ENCODE assay signal across 1 fruit fly cellular context in the genomic region with DNA sequence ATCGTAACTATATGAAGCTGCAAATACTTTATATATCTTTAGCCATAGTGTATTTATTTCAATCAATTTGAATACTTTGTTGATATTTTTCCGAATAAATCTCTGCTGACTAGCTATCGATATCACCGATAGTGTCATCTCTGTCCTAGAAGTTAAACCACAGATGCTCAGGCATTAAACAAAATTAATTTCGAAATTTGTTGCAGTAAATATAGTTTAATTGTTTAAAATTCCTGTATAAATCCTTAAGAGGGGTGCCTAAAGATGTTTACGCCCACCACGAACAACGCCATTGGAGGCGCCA.
TF ChIP-seq lines count a peak whose summit lies in the region.

A gene (plus strand): TSS at position 126 of the 304 bp plus-strand sequence.

TF ChIP-seq in whole organism, embryonic, 481 proteins besides CTCF, POLR2A, EP300 and RAD21 (continued from another document and continues in another):
- TF ChIP-seq CG1602 (GFP tag; optimal IDR thresholded peaks at IDR 0.05; lab: Kevin White, UChicago) (no peak), HmgD (GFP tag; optimal IDR thresholded peaks at IDR 0.05; lab: Kevin White, UChicago) (no peak), tll (GFP tag; optimal IDR thresholded peaks at IDR 0.05; lab: Kevin White, UChicago) (peak in 1 of 2 experiments; percentile 9), Camta (GFP tag; optimal IDR thresholded peaks at IDR 0.05; lab: Kevin White, UChicago) (no peak), sr (GFP tag; IDR thresholded peaks at IDR 0.05; lab: Robert Waterston, UW) (no peak), Lim3 (GFP tag; IDR thresholded peaks at IDR 0.05; lab: Robert Waterston, UW) (no peak), ftz-f1 (GFP tag; optimal IDR thresholded peaks at IDR 0.05; lab: Kevin White, UChicago) (no peak), ERR (GFP tag; optimal IDR thresholded peaks at IDR 0.05; lab: Kevin White, UChicago) (no peak), NK7.1 (GFP tag; optimal IDR thresholded peaks at IDR 0.05; lab: Kevin White, UChicago) (no peak), hth (optimal IDR thresholded peaks at IDR 0.05; lab: Kevin White, UChicago) (no peak), CG7786 (GFP tag; optimal IDR thresholded peaks at IDR 0.05; lab: Kevin White, UChicago) (no peak), CG1024 (GFP tag; IDR thresholded peaks at IDR 0.05; lab: Robert Waterston, UW) (no peak), BEAF-32 (GFP tag; optimal IDR thresholded peaks at IDR 0.05; lab: Kevin White, UChicago) (peak; percentile 69), CG3995 (GFP tag; optimal IDR thresholded peaks at IDR 0.05; lab: Kevin White, UChicago) (no peak), CG16779 (GFP tag; IDR thresholded peaks at IDR 0.05; lab: Robert Waterston, UW) (no peak), cg (GFP tag; optimal IDR thresholded peaks at IDR 0.05; lab: Kevin White, UChicago) (no peak), salm (tag; optimal IDR thresholded peaks at IDR 0.05; lab: Kevin White, UChicago) (no peak), CG1832 (GFP tag; optimal IDR thresholded peaks at IDR 0.05; lab: Kevin White, UChicago) (no peak), Aef1 (GFP tag; IDR thresholded peaks at IDR 0.05; lab: Robert Waterston, UW) (no peak), chinmo (GFP tag; IDR thresholded peaks at IDR 0.05; lab: Robert Waterston, UW; ENCODE audit: partially characterized antibody) (no peak), NFAT (GFP tag; IDR thresholded peaks at IDR 0.05; lab: Robert Waterston, UW) (peak; percentile 42; the same call in 1 of the 2 replicates), org-1 (GFP tag; optimal IDR thresholded peaks at IDR 0.05; lab: Kevin White, UChicago) (no peak), CG3407 (GFP tag; optimal IDR thresholded peaks at IDR 0.05; lab: Kevin White, UChicago) (no peak), stc (GFP tag; IDR thresholded peaks at IDR 0.05; lab: Robert Waterston, UW) (no peak), ham (GFP tag; IDR thresholded peaks at IDR 0.05; lab: Robert Waterston, UW) (no peak), CG6175 (GFP tag; IDR thresholded peaks at IDR 0.05; lab: Robert Waterston, UW) (no peak), CG8924 (tag; optimal IDR thresholded peaks at IDR 0.05; lab: Kevin White, UChicago) (no peak), CG30431 (GFP tag; optimal IDR thresholded peaks at IDR 0.05; lab: Kevin White, UChicago) (no peak), CG15696 (tag; optimal IDR thresholded peaks at IDR 0.05; lab: Kevin White, UChicago) (no peak), sug (tag; optimal IDR thresholded peaks at IDR 0.05; lab: Kevin White, UChicago) (no peak), yki (optimal IDR thresholded peaks at IDR 0.05; lab: Kevin White, UChicago) (no peak), Ets65A (GFP tag; lab: Kevin White, UChicago) (peak; percentile 41), mirr (GFP tag; optimal IDR thresholded peaks at IDR 0.05; lab: Kevin White, UChicago) (no peak), CG6854 (GFP tag; optimal IDR thresholded peaks at IDR 0.05; lab: Kevin White, UChicago) (no peak), CG32532 (GFP tag; IDR thresholded peaks at IDR 0.05; lab: Robert Waterston, UW) (peak; percentile 40), hbn (GFP tag; IDR thresholded peaks at IDR 0.05; lab: Robert Waterston, UW; ENCODE audit: partially characterized antibody) (peak; percentile 77), CG15479 (GFP tag; optimal IDR thresholded peaks at IDR 0.05; lab: Kevin White, UChicago) (no peak), amos (GFP tag; IDR thresholded peaks at IDR 0.05; lab: Robert Waterston, UW; ENCODE audit: partially characterized antibody) (peak; percentile 83), disco-r (GFP tag; optimal IDR thresholded peaks at IDR 0.05; lab: Kevin White, UChicago) (no peak), Doc2 (GFP tag; IDR thresholded peaks at IDR 0.05; lab: Robert Waterston, UW) (no peak), vfl (GFP tag; optimal IDR thresholded peaks at IDR 0.05; lab: Kevin White, UChicago) (no peak), bigmax (GFP tag; optimal IDR thresholded peaks at IDR 0.05; lab: Kevin White, UChicago) (no peak), Oaz (GFP tag; IDR thresholded peaks at IDR 0.05; lab: Robert Waterston, UW) (no peak), nau (GFP tag; optimal IDR thresholded peaks at IDR 0.05; lab: Kevin White, UChicago) (no peak), CG12391 (tag; optimal IDR thresholded peaks at IDR 0.05; lab: Kevin White, UChicago) (no peak), shn (GFP tag; optimal IDR thresholded peaks at IDR 0.05; lab: Kevin White, UChicago) (no peak), CG2129 (GFP tag; IDR thresholded peaks at IDR 0.05; lab: Robert Waterston, UW; ENCODE audit: partially characterized antibody) (peak; percentile 60), vnd (GFP tag; IDR thresholded peaks at IDR 0.05; lab: Robert Waterston, UW; ENCODE audit: partially characterized antibody) (peak; percentile 76), CG3847 (GFP tag; IDR thresholded peaks at IDR 0.05; lab: Robert Waterston, UW) (no peak), fd3F (GFP tag; optimal IDR thresholded peaks at IDR 0.05; lab: Kevin White, UChicago) (no peak), chm (GFP tag; IDR thresholded peaks at IDR 0.05; lab: Robert Waterston, UW) (no peak), odd (GFP tag; optimal IDR thresholded peaks at IDR 0.05; lab: Kevin White, UChicago) (no peak), Lpt (GFP tag; optimal IDR thresholded peaks at IDR 0.05; lab: Kevin White, UChicago) (no peak), pfk (GFP tag; optimal IDR thresholded peaks at IDR 0.05; lab: Kevin White, UChicago) (no peak), luna (GFP tag; optimal IDR thresholded peaks at IDR 0.05; lab: Kevin White, UChicago) (no peak), CG1792 (GFP tag; optimal IDR thresholded peaks at IDR 0.05; lab: Kevin White, UChicago) (no peak), Spps (tag; optimal IDR thresholded peaks at IDR 0.05; lab: Kevin White, UChicago) (no peak), Dek (tag; optimal IDR thresholded peaks at IDR 0.05; lab: Kevin White, UChicago) (no peak), ken (GFP tag; IDR thresholded peaks at IDR 0.05; lab: Robert Waterston, UW) (no peak), otp (GFP tag; IDR thresholded peaks at IDR 0.05; lab: Robert Waterston, UW) (no peak), tx (GFP tag; optimal IDR thresholded peaks at IDR 0.05; lab: Kevin White, UChicago) (no peak), NC2α (GFP tag; optimal IDR thresholded peaks at IDR 0.05; lab: Kevin White, UChicago) (no peak), Hey (tag; optimal IDR thresholded peaks at IDR 0.05; lab: Kevin White, UChicago) (no peak), CG43689 (GFP tag; IDR thresholded peaks at IDR 0.05; lab: Robert Waterston, UW) (no peak), CG34224 (GFP tag; IDR thresholded peaks at IDR 0.05; lab: Robert Waterston, UW; ENCODE audit: partially characterized antibody) (peak; percentile 81), kay (GFP tag; optimal IDR thresholded peaks at IDR 0.05; lab: Kevin White, UChicago) (no peak), slbo (GFP tag; IDR thresholded peaks at IDR 0.05; lab: Robert Waterston, UW) (peak; percentile 58; the same call in 1 of the 2 replicates), scrt (GFP tag; optimal IDR thresholded peaks at IDR 0.05; lab: Kevin White, UChicago) (no peak), gem (tag; optimal IDR thresholded peaks at IDR 0.05; lab: Kevin White, UChicago) (no peak), CG12299 (tag; optimal IDR thresholded peaks at IDR 0.05; lab: Kevin White, UChicago) (no peak), BtbVII (GFP tag; optimal IDR thresholded peaks at IDR 0.05; lab: Kevin White, UChicago) (no peak), eyg (GFP tag; optimal IDR thresholded peaks at IDR 0.05; lab: Kevin White, UChicago) (no peak), CG16815 (GFP tag; optimal IDR thresholded peaks at IDR 0.05; lab: Kevin White, UChicago) (no peak), CG10366 (GFP tag; IDR thresholded peaks at IDR 0.05; lab: Robert Waterston, UW) (no peak), Kr (GFP tag; optimal IDR thresholded peaks at IDR 0.05; lab: Kevin White, UChicago) (no peak), CkIIα-i1 (GFP tag; IDR thresholded peaks at IDR 0.05; lab: Robert Waterston, UW) (no peak), ssp (GFP tag; IDR thresholded peaks at IDR 0.05; lab: Robert Waterston, UW) (no peak), Jarid2 (GFP tag; optimal IDR thresholded peaks at IDR 0.05; lab: Kevin White, UChicago) (no peak), CG4328 (GFP tag; optimal IDR thresholded peaks at IDR 0.05; lab: Kevin White, UChicago) (no peak), bab2 (GFP tag; optimal IDR thresholded peaks at IDR 0.05; lab: Kevin White, UChicago) (no peak), dan (GFP tag; IDR thresholded peaks at IDR 0.05; lab: Robert Waterston, UW) (no peak), CG31388 (GFP tag; optimal IDR thresholded peaks at IDR 0.05; lab: Kevin White, UChicago) (no peak), CG12155 (GFP tag; optimal IDR thresholded peaks at IDR 0.05; lab: Kevin White, UChicago) (no peak), crc (GFP tag; optimal IDR thresholded peaks at IDR 0.05; lab: Kevin White, UChicago) (no peak), gt (GFP tag; IDR thresholded peaks at IDR 0.05; lab: Robert Waterston, UW) (no peak), sc (optimal IDR thresholded peaks at IDR 0.05; lab: Kevin White, UChicago) (no peak), sc (GFP tag; optimal IDR thresholded peaks at IDR 0.05; lab: Kevin White, UChicago) (no peak), cas (GFP tag; IDR thresholded peaks at IDR 0.05; lab: Robert Waterston, UW) (no peak), MESR4 (GFP tag; optimal IDR thresholded peaks at IDR 0.05; lab: Kevin White, UChicago) (no peak), mld (GFP tag; IDR thresholded peaks at IDR 0.05; lab: Robert Waterston, UW; ENCODE audit: partially characterized antibody) (peak; percentile 56; the same call in 1 of the 3 replicates), Dip2 (GFP tag; IDR thresholded peaks at IDR 0.05; lab: Robert Waterston, UW) (no peak), CG6765 (GFP tag; optimal IDR thresholded peaks at IDR 0.05; lab: Kevin White, UChicago) (no peak), Neu2 (GFP tag; optimal IDR thresholded peaks at IDR 0.05; lab: Kevin White, UChicago; ENCODE audit: borderline replicate concordance) (no peak), dati (GFP tag; IDR thresholded peaks at IDR 0.05; lab: Robert Waterston, UW) (no peak), vvl (GFP tag; IDR thresholded peaks at IDR 0.05; lab: Robert Waterston, UW) (peak; percentile 48; the same call in 1 of the 2 replicates), sens (GFP tag; lab: Kevin White, UChicago) (peak; percentile 87), CG1233 (GFP tag; optimal IDR thresholded peaks at IDR 0.05; lab: Kevin White, UChicago) (no peak), nerfin-2 (GFP tag; IDR thresholded peaks at IDR 0.05; lab: Robert Waterston, UW; ENCODE audit: partially characterized antibody) (peak; percentile 55), CG6683 (GFP tag; optimal IDR thresholded peaks at IDR 0.05; lab: Kevin White, UChicago) (no peak), CG8089 (GFP tag; optimal IDR thresholded peaks at IDR 0.05; lab: Kevin White, UChicago) (no peak), fd96Cb (tag; optimal IDR thresholded peaks at IDR 0.05; lab: Kevin White, UChicago) (no peak), CG4282 (GFP tag; optimal IDR thresholded peaks at IDR 0.05; lab: Kevin White, UChicago) (no peak), tap (tag; optimal IDR thresholded peaks at IDR 0.05; lab: Kevin White, UChicago) (no peak), CG8944 (GFP tag; optimal IDR thresholded peaks at IDR 0.05; lab: Kevin White, UChicago) (no peak), CG42726 (GFP tag; IDR thresholded peaks at IDR 0.05; lab: Robert Waterston, UW; ENCODE audit: partially characterized antibody) (no peak), sob (GFP tag; IDR thresholded peaks at IDR 0.05; lab: Robert Waterston, UW) (no peak; the same call in 1 of the 2 replicates), Fer3 (tag; optimal IDR thresholded peaks at IDR 0.05; lab: Kevin White, UChicago) (no peak), CG10321 (GFP tag; IDR thresholded peaks at IDR 0.05; lab: Robert Waterston, UW) (no peak), zfh2 (GFP tag; optimal IDR thresholded peaks at IDR 0.05; lab: Kevin White, UChicago) (peak; percentile 8), CG4820 (GFP tag; optimal IDR thresholded peaks at IDR 0.05; lab: Kevin White, UChicago) (no peak), gcm2 (GFP tag; optimal IDR thresholded peaks at IDR 0.05; lab: Kevin White, UChicago) (no peak), az2 (GFP tag; optimal IDR thresholded peaks at IDR 0.05; lab: Kevin White, UChicago) (no peak), Side (GFP tag; optimal IDR thresholded peaks at IDR 0.05; lab: Kevin White, UChicago) (no peak), peb (GFP tag; IDR thresholded peaks at IDR 0.05; lab: Robert Waterston, UW) (no peak), CG3065 (GFP tag; optimal IDR thresholded peaks at IDR 0.05; lab: Kevin White, UChicago) (no peak), Bgb (GFP tag; IDR thresholded peaks at IDR 0.05; lab: Robert Waterston, UW; ENCODE audit: partially characterized antibody) (peak; percentile 79), grau (tag; optimal IDR thresholded peaks at IDR 0.05; lab: Kevin White, UChicago) (no peak), twi (tag; optimal IDR thresholded peaks at IDR 0.05; lab: Kevin White, UChicago) (no peak), CG9876 (GFP tag; optimal IDR thresholded peaks at IDR 0.05; lab: Kevin White, UChicago) (no peak), HLH3B (GFP tag; IDR thresholded peaks at IDR 0.05; lab: Robert Waterston, UW) (no peak), crp (GFP tag; optimal IDR thresholded peaks at IDR 0.05; lab: Kevin White, UChicago) (no peak), pzg (GFP tag; optimal IDR thresholded peaks at IDR 0.05; lab: Kevin White, UChicago) (peak; percentile 32), Sry-δ (GFP tag; optimal IDR thresholded peaks at IDR 0.05; lab: Kevin White, UChicago) (peak; percentile 62), E2f2 (GFP tag; IDR thresholded peaks at IDR 0.05; lab: Robert Waterston, UW) (peak; percentile 30; the same call in 1 of the 2 replicates), CG2120 (GFP tag; optimal IDR thresholded peaks at IDR 0.05; lab: Kevin White, UChicago) (no peak), gsb (GFP tag; IDR thresholded peaks at IDR 0.05; lab: Robert Waterston, UW) (no peak), grn (GFP tag; optimal IDR thresholded peaks at IDR 0.05; lab: Kevin White, UChicago) (no peak), D (optimal IDR thresholded peaks at IDR 0.05; lab: Kevin White, UChicago) (no peak), D (GFP tag; optimal IDR thresholded peaks at IDR 0.05; lab: Kevin White, UChicago) (no peak), CG15601 (tag; optimal IDR thresholded peaks at IDR 0.05; lab: Kevin White, UChicago) (no peak), seq (GFP tag; IDR thresholded peaks at IDR 0.05; lab: Robert Waterston, UW) (no peak), CG10959 (GFP tag; IDR thresholded peaks at IDR 0.05; lab: Robert Waterston, UW) (no peak), CG11398 (GFP tag; optimal IDR thresholded peaks at IDR 0.05; lab: Kevin White, UChicago) (no peak), CG4730 (GFP tag; IDR thresholded peaks at IDR 0.05; lab: Robert Waterston, UW) (no peak), nerfin-1 (tag; optimal IDR thresholded peaks at IDR 0.05; lab: Kevin White, UChicago) (no peak)
